Worm (Caenorhabditis elegans) whole organism, L1 larva: ENCODE results near the gene W08G11.5.

Experiments used
- Y116A8C.19 ChIP-seq: sonication (generic microtip); optimal IDR thresholded peaks from 2 replicates; lab custom pipeline; 2016; ENCODE audit warnings: missing compliant biosample characterization, missing genetic modification characterization, borderline replicate concordance
- aha-1 ChIP-seq: fragments of 150-350 bp; optimal IDR thresholded peaks from 2 replicates; lab custom pipeline; 2014; ENCODE audit warnings: missing biosample characterization, missing genetic modification characterization
- blmp-1 ChIP-seq: fragments of 150-350 bp; optimal IDR thresholded peaks from 2 replicates; lab custom pipeline; 2014; ENCODE audit warnings: missing biosample characterization, missing genetic modification characterization
- ceh-88 ChIP-seq: fragments of 200-800 bp; sonication (Bioruptor generic); IDR thresholded peaks from 2 replicates; pipeline ENCODE4 v1.3.6; 2022; ENCODE audit warnings: missing genetic modification characterization, missing compliant biosample characterization
- dpl-1 ChIP-seq, 3 experiments: fragments of 150-350 bp in 2 of 3; sonication (generic microtip) in 1 of 3; optimal IDR thresholded peaks; 2 replicates each; lab custom pipeline; 2014 to 2017; ENCODE audit warnings: missing biosample characterization in 3 of 3, missing genetic modification characterization in 3 of 3, missing genetic modification reagents in 3 of 3
- efl-1 ChIP-seq, 4 experiments: fragments of 150-350 bp; optimal IDR thresholded peaks in 3 of 4; peaks in 1 of 4; 1 replicate in 1 of 4; 2 replicates in 3 of 4; lab custom pipeline; 2014; ENCODE audit warnings: missing biosample characterization in 2 of 4, missing genetic modification characterization in 2 of 4, missing genetic modification reagents in 2 of 4
- egl-13 ChIP-seq: sonication (generic microtip); optimal IDR thresholded peaks from 2 replicates; lab custom pipeline; 2016; ENCODE audit warnings: missing genotype, missing genetic modification reagents, missing genetic modification characterization, missing compliant biosample characterization
- egl-27 ChIP-seq, 2 experiments: fragments of 150-350 bp in 1 of 2; sonication (generic microtip); optimal IDR thresholded peaks; 3 replicates each; lab custom pipeline; 2017 to 2018; ENCODE audit warnings: missing biosample characterization in 2 of 2, missing genetic modification characterization in 2 of 2, missing genetic modification reagents in 2 of 2
- elt-2 ChIP-seq: sonication (generic microtip); optimal IDR thresholded peaks from 2 replicates; lab custom pipeline; 2016; ENCODE audit warnings: missing genetic modification characterization, mild to moderate bottlenecking, inconsistent platforms, missing compliant biosample characterization, missing genetic modification reagents
- fkh-10 ChIP-seq: sonication (generic microtip); optimal IDR thresholded peaks from 2 replicates; lab custom pipeline; 2017; ENCODE audit warnings: missing biosample characterization, missing genetic modification reagents, missing genetic modification characterization
- fkh-4 ChIP-seq: sonication (generic microtip); optimal IDR thresholded peaks from 2 replicates; lab custom pipeline; 2016; ENCODE audit warnings: missing compliant biosample characterization, missing genetic modification characterization, borderline replicate concordance
- fos-1 ChIP-seq: fragments of 150-350 bp; optimal IDR thresholded peaks from 2 replicates; lab custom pipeline; 2014; ENCODE audit warnings: missing biosample characterization, missing genetic modification characterization
- hpl-2 ChIP-seq: fragments of 150-350 bp; optimal IDR thresholded peaks from 2 replicates; lab custom pipeline; 2014; ENCODE audit warnings: missing biosample characterization, missing genetic modification reagents, missing genetic modification characterization
- irx-1 ChIP-seq: sonication (generic microtip); optimal IDR thresholded peaks from 2 replicates; lab custom pipeline; 2016; ENCODE audit warnings: missing genetic modification characterization, missing compliant biosample characterization
- lin-14 ChIP-seq: fragments of 200-800 bp; sonication (Bioruptor generic); optimal IDR thresholded peaks from 2 replicates; lab custom pipeline; 2018; ENCODE audit warnings: mild to moderate bottlenecking, missing genetic modification characterization, moderate library complexity, missing compliant biosample characterization
- lin-15B ChIP-seq: fragments of 150-350 bp; sonication (generic microtip); optimal IDR thresholded peaks from 3 replicates; lab custom pipeline; 2014; ENCODE audit warnings: missing biosample characterization, missing genetic modification characterization
- lsy-2 ChIP-seq, 2 experiments: fragments of 150-350 bp; optimal IDR thresholded peaks; 2 replicates each; lab custom pipeline; 2014; ENCODE audit warnings: missing biosample characterization in 2 of 2, missing genetic modification characterization in 2 of 2
- mab-9 ChIP-seq: fragments of 200-800 bp; sonication (Bioruptor generic); IDR thresholded peaks from 2 replicates; pipeline ENCODE4 v1.3.6; 2022; ENCODE audit warnings: missing genetic modification reagents, missing genetic modification characterization, missing compliant biosample characterization
- mef-2 ChIP-seq: fragments of 150-350 bp; optimal IDR thresholded peaks from 2 replicates; lab custom pipeline; 2014; ENCODE audit warnings: missing biosample characterization, missing genetic modification characterization
- mep-1 ChIP-seq: fragments of 150-350 bp; optimal IDR thresholded peaks from 2 replicates; lab custom pipeline; 2014; ENCODE audit warnings: missing biosample characterization, missing genetic modification characterization
- nhr-11 ChIP-seq: fragments of 150-350 bp; optimal IDR thresholded peaks from 2 replicates; lab custom pipeline; 2014; ENCODE audit warnings: missing biosample characterization, missing genetic modification characterization
- nhr-19 ChIP-seq: fragments of 200-800 bp; sonication (Bioruptor generic); conservative IDR thresholded peaks from 2 replicates; pipeline ENCODE4 v1.3.6; 2022; ENCODE audit warnings: missing genetic modification characterization, missing compliant biosample characterization
- nhr-47 ChIP-seq: sonication (generic microtip); optimal IDR thresholded peaks from 2 replicates; lab custom pipeline; 2016; ENCODE audit warnings: mild to moderate bottlenecking, missing genetic modification characterization, moderate library complexity, missing compliant biosample characterization
- nhr-71 ChIP-seq: sonication (generic microtip); optimal IDR thresholded peaks from 2 replicates; lab custom pipeline; 2016; ENCODE audit warnings: mild to moderate bottlenecking, missing genetic modification characterization, moderate library complexity, missing compliant biosample characterization
- nhr-85 ChIP-seq: sonication (generic microtip); peaks from one replicate; lab custom pipeline; 2016; ENCODE audit warnings: missing genetic modification characterization, inconsistent platforms, missing compliant biosample characterization
- pqm-1 ChIP-seq: sonication (generic microtip); optimal IDR thresholded peaks from 3 replicates; lab custom pipeline; 2017; ENCODE audit warnings: missing biosample characterization, missing genetic modification characterization
- skn-1 ChIP-seq: fragments of 150-350 bp; optimal IDR thresholded peaks from 2 replicates; lab custom pipeline; 2014; ENCODE audit warnings: missing biosample characterization, missing genetic modification characterization
- snpc-4 ChIP-seq: fragments of 150-350 bp; optimal IDR thresholded peaks from 2 replicates; lab custom pipeline; 2014; ENCODE audit warnings: missing biosample characterization, missing genetic modification characterization
- swsn-7 ChIP-seq: sonication (generic microtip); optimal IDR thresholded peaks from 2 replicates; lab custom pipeline; 2016; ENCODE audit warnings: missing genetic modification characterization, missing compliant biosample characterization
- tbx-2 ChIP-seq: sonication (generic microtip); optimal IDR thresholded peaks from 2 replicates; lab custom pipeline; 2016; ENCODE audit warnings: missing genetic modification characterization, missing compliant biosample characterization
- tlp-1 ChIP-seq: fragments of 150-350 bp; optimal IDR thresholded peaks from 2 replicates; lab custom pipeline; 2014; ENCODE audit warnings: missing biosample characterization, missing genetic modification characterization
- unc-130 ChIP-seq: fragments of 150-350 bp; optimal IDR thresholded peaks from 2 replicates; lab custom pipeline; 2017; ENCODE audit warnings: missing biosample characterization, missing genetic modification characterization, inconsistent platforms
- unc-62 ChIP-seq: fragments of 150-350 bp; optimal IDR thresholded peaks from 2 replicates; lab custom pipeline; 2014; ENCODE audit warnings: missing biosample characterization, missing genetic modification reagents, missing genetic modification characterization
- unc-98 ChIP-seq: fragments of 200-800 bp; sonication (Bioruptor generic); IDR thresholded peaks from 2 replicates; pipeline ENCODE4 v1.3.6; 2022; ENCODE audit warnings: missing genetic modification characterization, missing compliant biosample characterization
- vab-15 ChIP-seq: sonication (generic microtip); optimal IDR thresholded peaks from 2 replicates; lab custom pipeline; 2017; ENCODE audit warnings: missing genotype, mild to moderate bottlenecking, missing genetic modification characterization, missing compliant biosample characterization
- ztf-4 ChIP-seq: fragments of 150-350 bp; optimal IDR thresholded peaks from 2 replicates; lab custom pipeline; 2014; ENCODE audit warnings: missing biosample characterization, missing genetic modification characterization

The W08G11.5 gene

ce11 chrV:16317244-16317643 is 29.1 kb downstream of the W08G11.5 start, which contains the start of gene srh-180:
Gene srh-180 (plus strand): TSS chrV:16317544.
- TF ChIP-seq unc-62 (no peak), vab-15 (no peak), lin-14 (no peak), ceh-88 (no peak), hpl-2 (GFP tag; lab: Kevin White, UChicago) (no peak), ztf-4 (tag; lab: Kevin White, UChicago) (no peak), unc-98 (GFP tag; lab: Robert Waterston, UW) (no peak), pqm-1 (no peak), fkh-10 (GFP tag; lab: Kevin White, UChicago) (no peak), nhr-19 (no peak), unc-130 (tag; lab: Kevin White, UChicago) (no peak), lsy-2 (tag; optimal IDR thresholded peaks at IDR 0.05; lab: Kevin White, UChicago) (no peak)

- no peak for TF ChIP-seq tbx-2
- TF ChIP-seq nhr-47 (tag; lab: Kevin White, UChicago): no peak
- TF ChIP-seq fos-1: no peak
These were observed 31.3 kb downstream of the W08G11.5 start, which contains the start of gene str-214 for ce11 chrV:16315004-16315403. Gene str-214 (plus strand): TSS chrV:16315304.

ce11 chrV:16309523-16309922 is 36.8 kb downstream of the W08G11.5 start, which contains the start of gene oac-7:
Gene oac-7 (plus strand): TSS chrV:16309805.
- peak; percentile 66 for TF ChIP-seq nhr-71 (tag; lab: Kevin White, UChicago)
- TF ChIP-seq nhr-85: peak; percentile 45
- peak in 1 of 2 experiments; percentile 13 for TF ChIP-seq efl-1 (optimal IDR thresholded peaks at IDR 0.05; lab: Kevin White, UChicago)
- TF ChIP-seq efl-1 (GFP tag; optimal IDR thresholded peaks at IDR 0.05 in 1 of 2; lab: Kevin White, UChicago): no peak
- TF ChIP-seq blmp-1: peak; percentile 4
- no peak for TF ChIP-seq mep-1 (tag; lab: Kevin White, UChicago)
- peak; percentile 5 for TF ChIP-seq skn-1 (tag; lab: Kevin White, UChicago)
- no peak for TF ChIP-seq mef-2
- TF ChIP-seq elt-2 (tag; lab: Kevin White, UChicago): no peak
- no peak for TF ChIP-seq egl-13 (tag; lab: Kevin White, UChicago)

ce11 chrV:16308343-16308742 is 38.0 kb downstream of the W08G11.5 start:
- TF ChIP-seq fkh-4 (tag; lab: Kevin White, UChicago) (no peak), ceh-88 (no peak), lin-15B (no peak), nhr-85 (no peak), Y116A8C.19 (no peak), aha-1 (tag; lab: Kevin White, UChicago) (no peak), mab-9 (GFP tag; lab: Robert Waterston, UW) (no peak), nhr-11 (tag; lab: Kevin White, UChicago) (no peak), irx-1 (no peak), swsn-7 (tag; lab: Kevin White, UChicago) (no peak), tlp-1 (no peak), egl-27 (tag; optimal IDR thresholded peaks at IDR 0.05; lab: Kevin White, UChicago) (no peak), dpl-1 (GFP tag; optimal IDR thresholded peaks at IDR 0.05; lab: Kevin White, UChicago) (no peak), snpc-4 (tag; lab: Kevin White, UChicago) (no peak)
- TF ChIP-seq, all 84 proteins: peak for 0

- TF ChIP-seq mab-9 (GFP tag; lab: Robert Waterston, UW): no peak
These were observed 39.1 kb downstream of the W08G11.5 start, which contains the start of gene srxa-7 for ce11 chrV:16307253-16307652. Gene srxa-7 (plus strand): TSS chrV:16307553.
